Worm (Caenorhabditis elegans) whole organism, L2 larva: ENCODE measurements around the gene ZK355.2.

ENCODE experiments used
- ama-1 ChIP-seq: fragments of 150-350 bp; optimal IDR thresholded peaks from 2 replicates; lab custom pipeline; 2018; ENCODE audit warnings: inconsistent platforms
- ceh-16 ChIP-seq: fragments of 150-350 bp; optimal IDR thresholded peaks from 2 replicates; lab custom pipeline; 2014; ENCODE audit warnings: missing biosample characterization, missing genetic modification characterization
- crh-2 ChIP-seq: sonication (generic microtip); optimal IDR thresholded peaks from 2 replicates; lab custom pipeline; 2017; ENCODE audit warnings: missing biosample characterization, missing genetic modification characterization
- dmd-4 ChIP-seq: sonication (generic microtip); optimal IDR thresholded peaks from 2 replicates; lab custom pipeline; 2017; ENCODE audit warnings: missing biosample characterization, missing genetic modification characterization
- fos-1 ChIP-seq: fragments of 150-350 bp; optimal IDR thresholded peaks from 2 replicates; lab custom pipeline; 2014; ENCODE audit warnings: missing biosample characterization, missing genetic modification characterization
- gmeb-1 ChIP-seq: fragments of 150-350 bp; optimal IDR thresholded peaks from 2 replicates; lab custom pipeline; 2014; ENCODE audit warnings: missing biosample characterization, missing genetic modification characterization
- lsy-2 ChIP-seq, 2 experiments: fragments of 150-350 bp in 1 of 2; sonication (generic microtip) in 1 of 2; optimal IDR thresholded peaks; 2 replicates each; lab custom pipeline; 2014 to 2017; ENCODE audit warnings: missing biosample characterization in 2 of 2, missing genetic modification characterization in 2 of 2
- mdl-1 ChIP-seq, 2 experiments: fragments of 150-350 bp in 1 of 2; sonication (generic microtip) in 1 of 2; optimal IDR thresholded peaks; 2 replicates each; lab custom pipeline; 2017; ENCODE audit warnings: missing biosample characterization in 2 of 2, missing genetic modification characterization in 2 of 2
- nhr-12 ChIP-seq: fragments of 150-350 bp; optimal IDR thresholded peaks from 2 replicates; lab custom pipeline; 2014; ENCODE audit warnings: missing biosample characterization, missing genetic modification characterization
- nhr-25 ChIP-seq: fragments of 150-350 bp; sonication (generic microtip); optimal IDR thresholded peaks from 3 replicates; lab custom pipeline; 2014; ENCODE audit warnings: missing biosample characterization, missing genetic modification characterization
- nhr-6 ChIP-seq: fragments of 150-350 bp; optimal IDR thresholded peaks from 2 replicates; lab custom pipeline; 2014; ENCODE audit warnings: missing biosample characterization, missing genetic modification characterization
- sma-9 ChIP-seq, 2 experiments: fragments of 150-350 bp in 1 of 2; sonication (generic microtip) in 1 of 2; optimal IDR thresholded peaks; 2 replicates each; lab custom pipeline; 2014 to 2016; ENCODE audit warnings: missing genetic modification characterization in 2 of 2, mild to moderate bottlenecking in 1 of 2, missing biosample characterization in 1 of 2, missing compliant biosample characterization in 1 of 2, missing genetic modification reagents in 1 of 2, moderate library complexity in 1 of 2

ZK355.2 gene

ce11 chrII:2975561-2976230 lies 52.0 kb downstream of the ZK355.2 start:
- peak; percentile 66 for TF ChIP-seq nhr-25 (tag; lab: Kevin White, UChicago)
- TF ChIP-seq crh-2 (tag; lab: Kevin White, UChicago): peak; percentile 68
- peak in 1 of 2 experiments; percentile 3 for TF ChIP-seq mdl-1 (tag; optimal IDR thresholded peaks at IDR 0.05; lab: Kevin White, UChicago)
- TF ChIP-seq dmd-4 (tag; lab: Kevin White, UChicago): no peak
- TF ChIP-seq gmeb-1 (tag; lab: Kevin White, UChicago): peak; percentile 35
- no peak for TF ChIP-seq ceh-16
- no peak for TF ChIP-seq nhr-12 (tag; lab: Kevin White, UChicago)
- TF ChIP-seq ama-1 (lab: Kevin White, UChicago): no peak
- TF ChIP-seq sma-9 (GFP tag; optimal IDR thresholded peaks at IDR 0.05; lab: Kevin White, UChicago): peak; percentile 44
- TF ChIP-seq sma-9 (tag; optimal IDR thresholded peaks at IDR 0.05; lab: Kevin White, UChicago): no peak
- peak; percentile 69 for TF ChIP-seq fos-1 (tag; lab: Kevin White, UChicago)
- no peak for TF ChIP-seq nhr-6 (tag; lab: Kevin White, UChicago)
- TF ChIP-seq lsy-2 (tag; optimal IDR thresholded peaks at IDR 0.05; lab: Kevin White, UChicago): peak in 1 of 2 experiments; percentile 24
- TF ChIP-seq, all 48 proteins: peak for 7
